Worm (Caenorhabditis elegans): ENCODE data around the gene C14C10.5.

The C14C10.5 gene

DNA sequence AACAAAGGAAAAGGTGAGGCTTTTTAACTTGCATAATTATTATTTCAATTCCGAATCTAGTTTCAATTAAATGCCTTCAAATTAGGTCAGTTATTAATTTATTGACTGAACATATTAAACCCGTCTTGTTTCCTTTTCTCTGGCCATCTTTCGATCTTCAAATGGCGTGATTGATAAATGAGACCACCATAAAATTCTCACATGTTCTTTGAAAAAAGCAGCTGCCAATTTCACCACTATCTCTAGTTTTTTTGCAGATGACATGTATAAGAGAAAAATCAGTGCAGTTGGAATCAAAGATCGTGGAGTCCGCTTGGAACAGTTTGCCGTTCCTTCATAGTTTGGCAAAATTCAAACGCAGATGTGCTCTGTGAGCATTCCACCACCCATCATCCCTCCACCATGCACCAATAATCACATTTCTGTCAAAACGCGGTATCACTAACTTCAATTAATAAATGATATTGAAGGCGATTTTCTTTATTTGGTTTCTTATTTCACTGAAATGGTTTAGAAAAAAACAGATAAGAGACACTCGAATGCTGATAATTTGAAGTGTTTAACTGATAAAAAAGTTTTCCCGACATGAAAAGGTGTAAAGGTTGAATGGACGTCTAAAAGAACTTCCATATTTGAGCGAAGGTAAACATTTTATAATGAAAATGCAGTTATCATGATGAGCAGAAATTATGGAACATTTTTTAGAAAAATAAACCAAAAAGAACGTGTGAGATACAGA lies 37.9 kb downstream of the C14C10.5 start:
- TF ChIP-seq daf-12 (tag; optimal IDR thresholded peaks at IDR 0.05) (no peak), jun-1 (tag; optimal IDR thresholded peaks at IDR 0.05) (no peak), R02D3.7 (tag; optimal IDR thresholded peaks at IDR 0.05) (no peak), mdl-1 (tag; optimal IDR thresholded peaks at IDR 0.05) (no peak), egl-27 (tag; optimal IDR thresholded peaks at IDR 0.05) (no peak), elt-2 (tag; optimal IDR thresholded peaks at IDR 0.05) (peak; percentile 92), pqm-1 (tag; optimal IDR thresholded peaks at IDR 0.05) (peak; percentile 72), pha-4 (tag; optimal IDR thresholded peaks at IDR 0.05) (peak; percentile 40), sea-2 (GFP tag; optimal IDR thresholded peaks at IDR 0.05) (no peak), skn-1 (tag; optimal IDR thresholded peaks at IDR 0.05) (no peak), nhr-23 (tag; optimal IDR thresholded peaks at IDR 0.05) (peak; percentile 16), nhr-28 (tag; optimal IDR thresholded peaks at IDR 0.05) (no peak), nhr-25 (tag; optimal IDR thresholded peaks at IDR 0.05) (no peak), nhr-77 (tag; optimal IDR thresholded peaks at IDR 0.05) (no peak), mml-1 (tag; optimal IDR thresholded peaks at IDR 0.05) (no peak), lsy-12 (tag; optimal IDR thresholded peaks at IDR 0.05) (no peak), unc-62 (GFP tag; optimal IDR thresholded peaks at IDR 0.05) (no peak), zag-1 (tag; optimal IDR thresholded peaks at IDR 0.05) (no peak), fos-1 (tag; optimal IDR thresholded peaks at IDR 0.05) (no peak), aly-2 (tag; optimal IDR thresholded peaks at IDR 0.05) (no peak), ceh-9 (tag; optimal IDR thresholded peaks at IDR 0.05) (no peak), nhr-43 (tag; optimal IDR thresholded peaks at IDR 0.05; ENCODE audit: poor library complexity, severe bottlenecking) (peak; percentile 54), nhr-12 (tag; optimal IDR thresholded peaks at IDR 0.05) (no peak)

DNA sequence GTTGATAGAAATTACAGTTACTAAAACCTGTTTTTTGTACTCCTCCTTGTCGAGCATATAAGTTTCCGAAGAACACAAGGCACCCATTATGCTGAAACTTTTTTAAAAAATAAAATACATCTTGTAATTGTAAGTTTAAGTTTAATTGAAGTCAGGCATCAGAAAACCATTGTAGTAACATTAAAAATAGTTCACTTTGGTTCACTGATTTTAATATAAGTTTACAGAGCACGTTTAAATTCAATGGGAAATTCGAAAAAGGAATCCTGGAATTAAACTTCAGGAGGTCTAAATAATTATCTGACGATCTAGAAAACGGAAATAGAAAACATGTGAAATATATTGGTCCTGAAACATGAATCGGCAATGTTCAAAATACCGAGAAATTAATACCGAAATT lies 40.4 kb downstream of the C14C10.5 start, which contains the start of gene gpa-8:
Gene gpa-8 (minus strand): TSS at position 101 of the 400 bp plus-strand sequence.
- TF ChIP-seq nhr-43 (tag; optimal IDR thresholded peaks at IDR 0.05; ENCODE audit: poor library complexity, severe bottlenecking) = no peak

DNA sequence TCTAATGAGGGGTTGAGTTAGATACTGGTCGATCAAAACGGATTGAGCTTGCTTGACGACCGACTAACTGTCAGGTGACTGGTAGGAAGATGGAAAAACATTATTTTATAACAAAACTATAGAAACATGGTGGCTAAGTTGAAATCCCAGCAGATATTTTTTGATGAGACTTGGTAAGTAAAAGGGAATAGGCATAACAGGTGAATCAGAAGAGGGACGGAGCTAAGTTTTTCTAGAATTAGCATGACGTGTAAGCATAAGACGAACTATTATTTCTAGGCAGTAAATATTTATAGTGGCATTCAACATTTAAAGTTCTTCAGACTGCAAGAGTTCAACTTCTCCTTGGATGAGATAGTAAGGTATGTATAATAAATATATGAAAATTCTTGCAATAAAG lies 44.5 kb downstream of the C14C10.5 start, which contains the start of gene F56H9.8:
Gene F56H9.8 (plus strand): TSS at position 301 of the 400 bp plus-strand sequence.
- TF ChIP-seq elt-3 (tag; optimal IDR thresholded peaks at IDR 0.05) (no peak), jun-1 (tag; optimal IDR thresholded peaks at IDR 0.05) (no peak), nhr-25 (tag; optimal IDR thresholded peaks at IDR 0.05) (no peak), pqm-1 (tag; optimal IDR thresholded peaks at IDR 0.05) (no peak), snpc-4 (tag; optimal IDR thresholded peaks at IDR 0.05) (no peak), nhr-28 (tag; optimal IDR thresholded peaks at IDR 0.05) (no peak), fkh-2 (tag; optimal IDR thresholded peaks at IDR 0.05) (no peak), aly-2 (tag; optimal IDR thresholded peaks at IDR 0.05) (no peak), egl-5 (tag; optimal IDR thresholded peaks at IDR 0.05) (no peak), elt-2 (tag; optimal IDR thresholded peaks at IDR 0.05) (no peak), mml-1 (tag; optimal IDR thresholded peaks at IDR 0.05) (no peak), nhr-12 (tag; optimal IDR thresholded peaks at IDR 0.05) (no peak), daf-12 (tag; optimal IDR thresholded peaks at IDR 0.05) (no peak)

DNA sequence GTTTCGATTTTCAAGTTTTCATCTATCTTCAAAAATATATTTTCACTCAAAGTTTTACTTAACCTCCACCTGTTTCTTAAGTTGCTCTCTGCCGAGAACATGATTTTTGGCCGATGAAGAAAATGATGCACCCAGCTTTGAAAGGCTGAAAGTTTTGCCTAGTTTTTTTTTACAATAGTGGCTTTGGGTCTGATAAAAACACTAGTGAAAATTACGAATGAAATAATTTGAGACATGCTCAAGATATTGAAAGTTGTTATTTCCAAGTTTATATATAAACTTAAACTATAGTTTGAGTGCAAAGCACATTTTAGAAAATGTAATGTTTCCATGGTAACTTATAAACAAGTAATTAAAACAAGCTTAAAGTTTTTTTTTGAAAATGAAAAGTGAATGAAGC lies 49.2 kb downstream of the C14C10.5 start, which contains the start of gene gpa-9:
Gene gpa-9 (minus strand): TSS at position 101 of the 400 bp plus-strand sequence.
- TF ChIP-seq ceh-28 (tag; optimal IDR thresholded peaks at IDR 0.05) (no peak), ama-1 (optimal IDR thresholded peaks at IDR 0.05) (no peak), pha-4 (tag; optimal IDR thresholded peaks at IDR 0.05) (no peak), sea-2 (GFP tag; optimal IDR thresholded peaks at IDR 0.05) (no peak)

DNA sequence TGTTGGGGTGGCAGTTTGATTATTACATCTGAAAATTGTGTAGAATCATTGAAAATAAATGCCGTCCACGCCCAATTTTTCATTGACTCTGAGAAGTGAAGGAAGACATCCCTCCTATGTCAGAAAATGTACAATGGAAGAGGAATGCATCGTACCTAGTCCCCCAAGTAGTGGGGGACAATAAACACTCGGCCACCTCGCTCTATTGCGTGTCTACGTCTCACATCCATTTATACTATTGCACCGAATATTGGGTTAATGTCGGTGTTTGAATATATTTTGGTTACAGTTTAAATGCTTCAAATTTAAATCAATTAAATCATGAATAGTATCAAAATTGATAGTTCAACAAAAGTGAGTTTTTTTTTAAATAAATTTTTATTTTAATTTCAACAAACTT lies 49.6 kb downstream of the C14C10.5 start, which contains the start of gene lin-25:
Gene lin-25 (plus strand): TSS at position 290 of the 400 bp plus-strand sequence.
- TF ChIP-seq egl-5 (tag; optimal IDR thresholded peaks at IDR 0.05) (no peak), nhr-25 (tag; optimal IDR thresholded peaks at IDR 0.05) (peak; percentile 24), snpc-4 (tag; optimal IDR thresholded peaks at IDR 0.05) (peak; percentile 27), ceh-28 (tag; optimal IDR thresholded peaks at IDR 0.05) (no peak), nfya-1 (tag; optimal IDR thresholded peaks at IDR 0.05; ENCODE audit: insufficient read depth) (peak; percentile 42), hmg-11 (tag; optimal IDR thresholded peaks at IDR 0.05) (peak; percentile 58), pha-4 (tag; optimal IDR thresholded peaks at IDR 0.05) (peak; percentile 63), tbx-2 (tag; optimal IDR thresholded peaks at IDR 0.05) (no peak), fkh-10 (GFP tag; optimal IDR thresholded peaks at IDR 0.05) (no peak), ZK546.5 (tag; optimal IDR thresholded peaks at IDR 0.05) (no peak), lin-15B (tag; optimal IDR thresholded peaks at IDR 0.05) (peak; percentile 51)

All from whole organism, L3 larva.